Worm (Caenorhabditis elegans) whole organism, L3 larva: ENCODE measurements around the gene Y79H2A.4.

Experiments used
- aly-2 ChIP-seq: fragments of 150-350 bp; optimal IDR thresholded peaks from 2 replicates; lab custom pipeline; 2014; ENCODE audit warnings: missing biosample characterization, missing genetic modification characterization
- egl-27 ChIP-seq: sonication (generic microtip); optimal IDR thresholded peaks from 4 replicates; lab custom pipeline; 2017; ENCODE audit warnings: missing biosample characterization, missing genetic modification reagents, missing genetic modification characterization
- elt-2 ChIP-seq: sonication (generic microtip); optimal IDR thresholded peaks from 2 replicates; lab custom pipeline; 2016; ENCODE audit warnings: missing genetic modification reagents, mild to moderate bottlenecking, missing genetic modification characterization, missing compliant biosample characterization
- elt-3 ChIP-seq, 3 experiments: fragments of 150-350 bp in 1 of 3; sonication (generic microtip) in 2 of 3; optimal IDR thresholded peaks; 2 replicates in 2 of 3; 4 replicates in 1 of 3; lab custom pipeline; 2014 to 2017; ENCODE audit warnings: missing biosample characterization in 3 of 3, missing genetic modification characterization in 3 of 3
- nhr-12 ChIP-seq: fragments of 150-350 bp; optimal IDR thresholded peaks from 2 replicates; lab custom pipeline; 2014; ENCODE audit warnings: missing biosample characterization, missing genetic modification characterization
- nhr-76 ChIP-seq: fragments of 150-350 bp; sonication (generic microtip); optimal IDR thresholded peaks from 5 replicates; lab custom pipeline; 2014; ENCODE audit warnings: missing biosample characterization, missing genetic modification characterization
- nhr-77 ChIP-seq: fragments of 150-350 bp; optimal IDR thresholded peaks from 2 replicates; lab custom pipeline; 2014; ENCODE audit warnings: missing biosample characterization, missing genetic modification characterization
- sea-2 ChIP-seq: fragments of 150-350 bp; sonication (generic microtip); optimal IDR thresholded peaks from 4 replicates; lab custom pipeline; 2014; ENCODE audit warnings: missing biosample characterization, missing genetic modification reagents, missing genetic modification characterization
- ztf-4 ChIP-seq: fragments of 150-350 bp; optimal IDR thresholded peaks from 2 replicates; lab custom pipeline; 2014; ENCODE audit warnings: missing biosample characterization, missing genetic modification characterization

- TF ChIP-seq aly-2, result no peak
- no peak for TF ChIP-seq elt-3 (tag; optimal IDR thresholded peaks at IDR 0.05; lab: Kevin White, UChicago)
- TF ChIP-seq sea-2, result no peak
- no peak for TF ChIP-seq egl-27
- TF ChIP-seq ztf-4 (tag; lab: Kevin White, UChicago), result no peak
- TF ChIP-seq nhr-77 (tag; lab: Kevin White, UChicago), result no peak
- no peak for TF ChIP-seq nhr-12 (tag; lab: Kevin White, UChicago)
- TF ChIP-seq nhr-76, result no peak
- TF ChIP-seq elt-2, result no peak
These were observed 6.8 kb upstream of the Y79H2A.4 start for ce11 chrIII:12034311-12034710.
